Fruit fly (Drosophila melanogaster) whole organism, pupa: ENCODE results near the gene cass.

Source experiments
- CG10348 ChIP-seq: fragments of 200-800 bp; sonication (Bioruptor generic); IDR thresholded peaks from 2 replicates; pipeline ENCODE4 v1.3.6; 2022; ENCODE audit warnings: missing biosample characterization, missing genetic modification characterization
- CG12605 ChIP-seq: fragments of 200-800 bp; sonication (Bioruptor generic); IDR thresholded peaks from 2 replicates; pipeline ENCODE4 v1.3.6; 2022; ENCODE audit warnings: missing biosample characterization, missing genetic modification characterization
- CG13204 ChIP-seq: fragments of 200-800 bp; sonication (Bioruptor generic); optimal IDR thresholded peaks from 2 replicates; lab custom pipeline; 2018; ENCODE audit warnings: missing biosample characterization, mild to moderate bottlenecking, missing genetic modification characterization, moderate library complexity
- CG14655 ChIP-seq: fragments of 200-800 bp; sonication (Bioruptor generic); optimal IDR thresholded peaks from 3 replicates; lab custom pipeline; 2017; ENCODE audit warnings: mild to moderate bottlenecking, missing biosample characterization, missing genetic modification reagents, missing genetic modification characterization
- CG15710 ChIP-seq: fragments of 200-800 bp; sonication (Bioruptor generic); optimal IDR thresholded peaks from 2 replicates; lab custom pipeline; 2018; ENCODE audit warnings: missing biosample characterization, mild to moderate bottlenecking, missing genetic modification characterization, moderate library complexity
- CG17806 ChIP-seq: fragments of 200-800 bp; sonication (Bioruptor generic); optimal IDR thresholded peaks from 2 replicates; lab custom pipeline; 2018; ENCODE audit warnings: missing biosample characterization, mild to moderate bottlenecking, missing genetic modification characterization, moderate library complexity
- CG32121 ChIP-seq: fragments of 200-800 bp; sonication (Bioruptor generic); IDR thresholded peaks from 2 replicates; pipeline ENCODE4 v1.3.6; 2022; ENCODE audit warnings: missing biosample characterization, missing genetic modification characterization
- CG34367 ChIP-seq: fragments of 200-800 bp; sonication (Bioruptor generic); optimal IDR thresholded peaks from 2 replicates; lab custom pipeline; 2018; ENCODE audit warnings: missing biosample characterization, mild to moderate bottlenecking, missing genetic modification characterization
- CG4496 ChIP-seq: fragments of 200-800 bp; sonication (Bioruptor generic); IDR thresholded peaks from 3 replicates; pipeline ENCODE4 v1.3.6; 2022; ENCODE audit warnings: missing biosample characterization, missing genetic modification characterization
- CG8159 ChIP-seq: fragments of 200-800 bp; sonication (Bioruptor generic); optimal IDR thresholded peaks from 3 replicates; lab custom pipeline; 2018; ENCODE audit warnings: missing biosample characterization, mild to moderate bottlenecking, missing genetic modification characterization, moderate library complexity
- CG8301 ChIP-seq: fragments of 200-800 bp; sonication (Bioruptor generic); optimal IDR thresholded peaks from 2 replicates; lab custom pipeline; 2018; ENCODE audit warnings: missing biosample characterization, mild to moderate bottlenecking, missing genetic modification characterization
- CG9948 ChIP-seq: fragments of 200-800 bp; sonication (Bioruptor generic); optimal IDR thresholded peaks from 2 replicates; lab custom pipeline; 2018; ENCODE audit warnings: missing biosample characterization, mild to moderate bottlenecking, missing genetic modification characterization, moderate library complexity
- D1 ChIP-seq: fragments of 200-800 bp; sonication (Bioruptor generic); optimal IDR thresholded peaks from 2 replicates; lab custom pipeline; 2018; ENCODE audit warnings: missing biosample characterization, mild to moderate bottlenecking, missing genetic modification characterization, moderate library complexity
- EcR ChIP-seq: fragments of 200-800 bp; sonication (Bioruptor generic); optimal IDR thresholded peaks from 3 replicates; lab custom pipeline; 2019; ENCODE audit warnings: missing biosample characterization, missing genetic modification characterization, mild to moderate bottlenecking, moderate library complexity, missing genetic modification reagents
- Ets98B ChIP-seq: fragments of 200-800 bp; sonication (Bioruptor generic); IDR thresholded peaks from 2 replicates; pipeline ENCODE4 v1.3.6; 2022; ENCODE audit warnings: missing biosample characterization, missing genetic modification characterization
- Pif1A ChIP-seq: fragments of 200-800 bp; sonication (Bioruptor generic); optimal IDR thresholded peaks from 3 replicates; lab custom pipeline; 2016; ENCODE audit warnings: missing biosample characterization, missing genetic modification characterization
- Pif1B ChIP-seq: fragments of 200-800 bp; sonication (Bioruptor generic); optimal IDR thresholded peaks from 3 replicates; lab custom pipeline; 2016; ENCODE audit warnings: missing biosample characterization, missing genetic modification characterization
- Snoo ChIP-seq: fragments of 200-800 bp; sonication (Bioruptor generic); optimal IDR thresholded peaks from 3 replicates; lab custom pipeline; 2017; ENCODE audit warnings: missing biosample characterization, mild to moderate bottlenecking, missing genetic modification characterization, inconsistent platforms
- fd96Ca ChIP-seq: fragments of 200-800 bp; sonication (Bioruptor generic); IDR thresholded peaks from 3 replicates; pipeline ENCODE4 v1.3.6; 2022; ENCODE audit warnings: missing biosample characterization, missing genetic modification characterization
- gl ChIP-seq: fragments of 200-800 bp; sonication (Bioruptor generic); optimal IDR thresholded peaks from 2 replicates; lab custom pipeline; 2018; ENCODE audit warnings: missing biosample characterization, mild to moderate bottlenecking, missing genetic modification characterization
- rn ChIP-seq: fragments of 200-800 bp; sonication (Bioruptor generic); IDR thresholded peaks from 2 replicates; pipeline ENCODE4 v1.3.6; 2022; ENCODE audit warnings: missing biosample characterization, missing genetic modification characterization

The cass gene

dm6 chr2L:17497108-17497507 is 19.4 kb upstream of the cass start, which contains the start of gene qua:
Gene qua (minus strand): TSS chr2L:17497208.
- TF ChIP-seq CG8301 (tag; lab: Kevin White, UChicago) (no peak), Ets98B (GFP tag; lab: Robert Waterston, UW) (no peak), CG15710 (tag; lab: Kevin White, UChicago) (no peak), CG14655 (GFP tag; lab: Kevin White, UChicago) (peak; percentile 19), Pif1A (GFP tag; lab: Kevin White, UChicago) (no peak), CG4496 (GFP tag; lab: Robert Waterston, UW) (no peak), CG8159 (no peak)

dm6 chr2L:17495759-17496158 is 18.1 kb upstream of the cass start:
- no peak for TF ChIP-seq EcR (GFP tag; lab: Kevin White, UChicago)

- TF ChIP-seq CG15710 (tag; lab: Kevin White, UChicago) = no peak
- no peak for TF ChIP-seq CG34367
- TF ChIP-seq CG13204 (GFP tag; lab: Kevin White, UChicago) = no peak
Observed at dm6 chr2L:17492680-17493079, 15.0 kb upstream of the cass start.

dm6 chr2L:17486264-17486663 is 8.6 kb upstream of the cass start, which contains the start of gene CG43220:
Gene CG43220 (plus strand): TSS chr2L:17486564.
- TF ChIP-seq fd96Ca (GFP tag; lab: Robert Waterston, UW) (no peak), Snoo (no peak), CG15710 (tag; lab: Kevin White, UChicago) (no peak), CG17806 (tag; lab: Kevin White, UChicago) (no peak), Pif1B (no peak), CG12605 (GFP tag; lab: Robert Waterston, UW) (no peak), Ets98B (GFP tag; lab: Robert Waterston, UW) (no peak), Pif1A (GFP tag; lab: Kevin White, UChicago) (no peak), CG4496 (GFP tag; lab: Robert Waterston, UW) (no peak), CG8159 (no peak), CG9948 (tag; lab: Kevin White, UChicago) (no peak), CG34367 (no peak), CG14655 (GFP tag; lab: Kevin White, UChicago) (no peak), rn (GFP tag; lab: Robert Waterston, UW) (no peak), CG13204 (GFP tag; lab: Kevin White, UChicago) (no peak), D1 (no peak), EcR (GFP tag; lab: Kevin White, UChicago) (no peak)

- no peak for TF ChIP-seq gl
- TF ChIP-seq CG9948 (tag; lab: Kevin White, UChicago) = no peak
- TF ChIP-seq CG10348 (GFP tag; lab: Robert Waterston, UW) = no peak
- no peak for TF ChIP-seq Snoo
- no peak for TF ChIP-seq D1
- no peak for TF ChIP-seq CG13204 (GFP tag; lab: Kevin White, UChicago)
- TF ChIP-seq CG34367 = no peak
- no peak for TF ChIP-seq CG8159
- no peak for TF ChIP-seq fd96Ca (GFP tag; lab: Robert Waterston, UW)
- no peak for TF ChIP-seq CG12605 (GFP tag; lab: Robert Waterston, UW)
- TF ChIP-seq Pif1B = no peak
- TF ChIP-seq CG32121 (GFP tag; lab: Robert Waterston, UW) = no peak
- no peak for TF ChIP-seq Pif1A (GFP tag; lab: Kevin White, UChicago)
- TF ChIP-seq CG8301 (tag; lab: Kevin White, UChicago) = no peak
- no peak for TF ChIP-seq CG4496 (GFP tag; lab: Robert Waterston, UW)
- TF ChIP-seq Ets98B (GFP tag; lab: Robert Waterston, UW) = no peak
- no peak for TF ChIP-seq rn (GFP tag; lab: Robert Waterston, UW)
- TF ChIP-seq CG15710 (tag; lab: Kevin White, UChicago) = no peak
- TF ChIP-seq EcR (GFP tag; lab: Kevin White, UChicago) = no peak
Observed at dm6 chr2L:17485457-17485856, 7.8 kb upstream of the cass start, which contains the start of the genes CG43221 and CG43645. Gene CG43221 (plus strand): TSS chr2L:17485757. Gene CG43645 (plus strand): TSS chr2L:17485757.

dm6 chr2L:17484174-17484573 is 6.5 kb upstream of the cass start, which contains the start of the genes GCS2beta and CG5131:
Gene GCS2beta (minus strand): TSS chr2L:17484307.
Gene CG5131 (plus strand): TSS chr2L:17484501.
- TF ChIP-seq D1 (peak; percentile 23), CG34367 (peak; percentile 76), Pif1B (peak; percentile 77), CG32121 (GFP tag; lab: Robert Waterston, UW) (peak; percentile 88), CG10348 (GFP tag; lab: Robert Waterston, UW) (peak; percentile 84), CG12605 (GFP tag; lab: Robert Waterston, UW) (0 out of 2 replicates have a peak, but pooled peaks have one; percentile 40), CG15710 (tag; lab: Kevin White, UChicago) (peak; percentile 84), CG13204 (GFP tag; lab: Kevin White, UChicago) (no peak), CG9948 (tag; lab: Kevin White, UChicago) (peak; percentile 78), CG17806 (tag; lab: Kevin White, UChicago) (peak; percentile 76), CG8159 (peak; percentile 75), CG4496 (GFP tag; lab: Robert Waterston, UW) (peak; percentile 96), fd96Ca (GFP tag; lab: Robert Waterston, UW) (peak; percentile 96), rn (GFP tag; lab: Robert Waterston, UW) (peak; percentile 91), gl (peak; percentile 56), CG8301 (tag; lab: Kevin White, UChicago) (peak; percentile 83), Snoo (peak; percentile 88), Ets98B (GFP tag; lab: Robert Waterston, UW) (peak; percentile 92), CG14655 (GFP tag; lab: Kevin White, UChicago) (peak; percentile 82), EcR (GFP tag; lab: Kevin White, UChicago) (no peak), Pif1A (GFP tag; lab: Kevin White, UChicago) (peak; percentile 93)
